Fruit fly (Drosophila melanogaster) ovary, adult (tissue): ENCODE measurements around the gene Wdr62.
A peak's percentile ranks its signal among the peaks of the same experiment; 100 is the strongest.

ENCODE experiments used
- CG17801 ChIP-seq: fragments of 200-800 bp; optimal IDR thresholded peaks from 2 replicates; lab custom pipeline; 2019; ENCODE audit warnings: missing biosample characterization, mild to moderate bottlenecking, missing genetic modification characterization, moderate library complexity; ENCODE audit not compliant: partially characterized antibody

Wdr62 gene

DNA sequence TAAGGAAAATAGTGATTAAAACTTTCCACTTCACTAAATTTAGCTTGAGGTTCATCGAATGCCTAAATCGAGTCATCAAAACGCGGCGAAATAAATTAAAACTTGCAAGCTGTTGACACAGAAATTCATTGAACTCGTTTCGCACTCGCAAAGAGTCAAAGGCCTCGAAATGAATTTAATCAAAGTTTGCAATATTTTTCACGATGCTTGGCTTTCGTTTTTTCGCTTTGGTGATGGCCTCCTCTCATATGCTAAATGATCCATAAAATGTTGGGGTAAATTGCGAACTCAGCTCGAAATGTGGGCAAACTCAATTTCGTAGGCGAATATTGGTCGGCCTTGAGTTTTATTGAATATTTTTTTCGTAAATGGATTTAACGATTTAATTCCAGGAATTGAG is 21.9 kb downstream of the Wdr62 start:
- TF ChIP-seq CG17801 (GFP tag; lab: Kevin White, UChicago): no peak

DNA sequence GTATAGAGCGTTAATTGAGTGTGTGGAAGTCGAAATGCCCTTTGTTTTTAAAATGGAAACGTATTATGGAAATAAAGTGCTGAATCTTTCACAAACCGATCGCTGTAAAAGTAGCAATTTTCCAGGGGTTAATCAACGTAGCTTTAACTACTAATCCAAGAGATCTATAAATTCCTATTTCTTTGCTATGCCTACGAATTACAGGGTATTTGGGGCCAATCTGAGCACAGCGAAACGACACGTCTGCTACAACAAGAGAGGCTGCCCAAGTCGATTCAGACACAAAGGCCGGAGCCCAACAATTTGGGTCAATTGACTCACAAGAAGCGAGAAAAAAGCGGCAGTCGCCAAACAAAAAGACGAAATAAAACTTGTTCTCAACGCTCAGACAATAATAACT is 22.7 kb downstream of the Wdr62 start:
- no peak for TF ChIP-seq CG17801 (GFP tag; lab: Kevin White, UChicago)

DNA sequence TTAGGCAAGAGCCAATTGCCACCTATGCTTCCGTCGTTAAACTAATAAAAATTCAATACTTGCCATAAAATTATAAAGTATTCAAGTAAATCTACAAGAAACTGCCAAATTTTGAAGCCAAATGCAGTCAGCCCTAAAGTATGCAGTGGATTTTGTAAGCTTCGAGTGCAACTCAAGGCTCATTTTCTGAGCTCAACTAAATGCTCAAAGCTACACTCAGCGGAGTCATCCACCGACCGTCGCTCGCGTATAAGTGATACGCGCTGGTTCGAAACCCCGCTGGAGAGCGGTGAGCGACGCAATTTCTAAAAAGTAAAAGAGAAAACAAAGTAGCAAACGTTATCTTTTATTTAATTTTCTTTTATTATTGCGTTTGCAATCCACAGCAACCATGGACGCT is 25.3 kb downstream of the Wdr62 start:
- TF ChIP-seq CG17801 (GFP tag; lab: Kevin White, UChicago): peak; percentile 13

DNA sequence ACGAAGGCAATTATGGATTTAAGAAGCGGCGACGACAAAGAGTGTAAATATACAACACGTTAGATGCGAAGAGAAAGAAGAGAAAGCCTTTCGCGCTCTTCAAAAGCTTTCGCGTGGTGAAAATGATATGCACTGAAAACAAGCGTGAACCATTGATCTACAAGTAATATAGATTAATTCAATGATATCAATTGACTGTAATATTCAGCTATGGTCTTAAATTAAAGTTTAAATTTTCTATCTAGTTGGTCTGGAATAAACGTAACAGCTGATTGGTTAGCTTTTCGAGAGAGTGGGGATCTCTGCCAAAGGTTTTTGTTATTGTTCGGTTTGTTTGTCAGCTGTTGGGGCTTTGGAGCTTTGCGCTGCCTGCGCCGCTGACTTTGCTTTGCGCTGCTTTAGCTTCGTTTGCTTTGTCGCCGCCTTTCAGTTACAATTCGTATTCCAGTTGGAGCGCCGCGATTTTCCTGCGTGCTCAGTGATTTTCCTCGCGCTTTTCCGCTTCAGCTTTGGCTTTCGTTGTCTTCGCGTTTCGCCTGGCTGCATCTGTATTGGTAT is 27.0 kb downstream of the Wdr62 start:
- peak; percentile 53 for TF ChIP-seq CG17801 (GFP tag; lab: Kevin White, UChicago)

DNA sequence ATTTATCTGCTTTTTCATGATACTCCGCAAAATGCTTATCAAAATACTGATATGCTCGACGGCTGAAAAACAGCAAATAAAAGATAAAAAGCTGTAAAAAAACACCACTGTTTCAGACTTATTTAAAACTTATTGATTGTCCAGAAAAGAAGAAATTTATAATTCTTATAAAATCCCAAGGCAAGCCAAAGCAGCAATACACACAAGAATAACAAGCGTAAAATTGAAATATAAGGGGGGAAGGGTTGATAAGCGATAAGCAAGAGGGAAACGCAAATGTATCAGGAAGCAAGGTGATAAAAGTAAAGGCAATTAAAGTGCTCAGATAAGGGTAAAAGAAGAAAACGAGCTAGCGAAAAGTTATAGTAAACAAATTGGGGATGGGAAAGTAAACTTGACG is 28.1 kb downstream of the Wdr62 start:
- TF ChIP-seq CG17801 (GFP tag; lab: Kevin White, UChicago): peak; percentile 0

- no peak for TF ChIP-seq CG17801 (GFP tag; lab: Kevin White, UChicago)
Measured at dm6 chr2L:1913047-1913760, 28.8 kb downstream of the Wdr62 start.

DNA sequence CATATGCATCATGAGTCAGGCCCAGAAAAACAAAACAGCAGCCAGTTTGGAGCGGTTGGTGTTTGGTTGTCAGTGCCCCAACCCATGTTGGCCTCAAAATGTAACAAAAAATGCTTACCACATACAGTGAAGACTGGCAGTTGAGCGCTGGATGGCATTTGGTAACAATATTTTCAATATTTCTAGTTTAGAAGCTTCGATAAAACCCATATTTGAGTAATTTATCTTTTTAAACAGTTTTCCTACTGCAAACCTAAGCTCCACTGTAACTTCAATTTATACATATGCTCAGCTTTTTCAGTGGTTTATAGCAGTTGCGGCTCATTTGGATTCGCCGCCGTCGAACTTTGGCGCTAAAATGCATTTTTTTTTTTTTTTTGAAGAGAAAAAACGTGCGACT is 32.0 kb downstream of the Wdr62 start:
- no peak for TF ChIP-seq CG17801 (GFP tag; lab: Kevin White, UChicago)

DNA sequence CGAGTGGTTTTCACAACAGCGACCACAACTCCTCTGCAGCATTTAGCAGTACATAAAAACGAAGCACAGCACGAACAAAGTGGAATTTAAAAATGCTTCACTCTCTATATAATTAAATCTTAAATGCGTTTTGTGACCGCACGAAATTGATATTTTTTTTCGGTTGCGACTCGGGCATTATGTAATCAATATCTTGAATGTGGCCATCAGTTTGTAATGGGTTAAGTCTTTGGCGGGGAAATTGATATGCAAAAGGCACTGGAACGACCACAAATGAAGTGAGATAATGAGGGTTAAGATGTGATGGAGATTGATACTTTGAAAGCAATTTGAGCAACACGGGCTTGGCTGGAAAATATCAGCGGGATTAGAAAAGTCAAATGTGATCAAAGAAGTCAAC is 39.4 kb downstream of the Wdr62 start:
- TF ChIP-seq CG17801 (GFP tag; lab: Kevin White, UChicago): no peak

DNA sequence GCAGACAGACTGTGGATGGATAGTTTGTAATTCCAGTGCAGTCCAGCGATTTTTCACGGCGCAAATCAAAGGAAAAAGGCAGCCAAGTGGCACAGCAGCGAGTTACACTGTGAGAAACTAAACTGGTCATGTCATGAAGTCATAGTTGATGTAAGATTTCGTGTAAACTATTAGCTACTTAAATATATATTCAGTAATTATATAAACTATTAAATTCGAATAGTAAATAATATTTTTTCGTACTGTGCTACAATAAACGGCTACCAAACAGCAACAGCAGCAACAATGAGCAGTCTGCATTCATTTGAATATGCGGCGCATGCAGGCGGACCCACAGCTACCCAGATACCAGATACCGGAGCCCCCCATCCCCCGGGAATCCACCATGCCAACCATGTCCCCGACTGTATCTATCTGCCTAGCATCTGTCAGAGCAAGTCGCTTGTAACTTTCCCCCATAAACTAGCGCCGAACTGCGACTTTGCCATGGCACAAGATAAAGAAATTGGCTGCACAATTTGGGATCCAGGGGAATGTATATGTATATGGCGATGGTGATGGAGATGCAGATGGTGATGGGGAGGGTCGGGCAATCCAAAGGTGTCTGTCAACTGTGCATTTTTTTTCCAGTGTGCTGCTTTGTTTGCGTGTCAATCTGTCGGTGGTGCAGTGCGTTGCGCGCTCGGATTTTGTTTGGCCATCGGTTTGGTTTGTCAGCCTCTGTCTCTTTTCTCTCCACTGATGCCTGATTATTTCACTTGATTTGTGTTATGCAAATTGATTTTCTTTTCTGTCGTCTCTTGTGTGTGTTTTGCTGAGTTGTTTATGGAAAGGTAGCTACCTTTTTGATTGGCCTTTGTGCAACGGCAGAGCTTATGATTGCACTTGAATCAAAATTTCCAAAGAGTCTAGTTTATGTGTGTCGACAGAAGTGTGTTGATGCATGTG is 41.8 kb downstream of the Wdr62 start:
- no peak for TF ChIP-seq CG17801 (GFP tag; lab: Kevin White, UChicago)

DNA sequence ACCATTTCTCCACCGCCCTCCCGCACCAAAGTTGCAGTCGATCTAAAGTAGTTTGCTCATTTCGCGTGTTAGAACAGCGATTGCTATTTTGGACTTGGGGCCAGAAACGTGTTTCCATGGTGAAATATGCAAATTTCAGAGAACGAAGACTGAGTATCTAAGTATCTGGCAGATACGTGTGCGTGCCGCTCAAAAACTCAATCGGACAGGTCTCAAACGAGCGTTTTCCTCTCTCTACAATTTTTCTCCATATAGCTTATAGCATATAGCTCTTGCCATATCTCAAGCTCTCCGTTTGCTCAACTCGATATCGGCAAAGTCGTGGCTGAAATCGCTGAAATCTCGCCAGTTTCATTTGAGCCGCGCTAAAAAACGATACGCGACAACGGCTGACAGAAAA is 43.0 kb downstream of the Wdr62 start:
- no peak for TF ChIP-seq CG17801 (GFP tag; lab: Kevin White, UChicago)

DNA sequence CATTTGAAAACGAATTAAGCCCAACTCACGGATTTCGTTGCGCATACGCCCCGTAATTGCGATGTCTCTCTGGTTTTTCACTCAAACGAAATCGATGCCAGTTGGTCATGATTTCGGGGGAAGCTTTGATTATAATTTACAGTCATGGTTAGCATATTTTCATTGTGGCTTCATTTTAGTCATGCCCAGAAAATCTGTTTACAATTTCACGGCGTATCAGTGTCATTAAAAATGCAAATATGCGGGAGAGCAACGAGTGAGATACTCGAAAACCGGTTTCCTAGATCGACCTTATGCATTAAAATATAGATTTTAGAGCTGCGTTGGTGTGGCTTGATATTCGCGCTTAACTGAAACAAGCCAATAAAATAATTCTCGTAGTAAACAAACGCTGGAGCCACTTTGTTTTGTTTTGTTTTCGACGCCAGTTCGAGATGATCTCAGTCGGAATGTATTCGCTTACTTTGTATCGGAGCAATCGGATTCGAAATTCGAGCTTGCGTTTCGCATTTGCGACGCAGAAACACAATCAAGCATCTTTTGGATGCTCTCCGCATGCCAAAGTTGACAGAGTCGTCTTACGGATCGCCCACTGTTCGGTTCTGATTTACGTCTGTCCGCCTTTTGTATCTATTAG is 46.3 kb downstream of the Wdr62 start:
- TF ChIP-seq CG17801 (GFP tag; lab: Kevin White, UChicago): no peak

DNA sequence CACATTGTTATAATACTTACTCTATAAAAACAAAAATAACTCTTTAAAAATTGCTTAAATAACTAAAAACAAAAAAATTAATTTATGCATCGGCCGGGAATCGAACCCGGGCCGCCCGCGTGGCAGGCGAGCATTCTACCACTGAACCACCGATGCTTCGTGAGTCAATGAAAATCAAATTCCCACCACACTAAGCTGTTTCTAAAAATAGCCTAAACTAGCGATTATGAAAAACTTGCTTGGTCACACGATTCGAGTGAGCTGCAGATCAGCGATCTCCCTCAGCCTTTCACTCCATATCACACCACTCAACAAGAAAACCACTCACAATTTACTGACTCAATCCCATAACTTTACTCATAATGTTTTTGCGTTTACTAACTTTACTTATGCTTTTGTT is 53.6 kb downstream of the Wdr62 start:
- TF ChIP-seq CG17801 (GFP tag; lab: Kevin White, UChicago): no peak

dm6 chr2L:1944473-1945110 is 60.2 kb downstream of the Wdr62 start:
- no peak for TF ChIP-seq CG17801 (GFP tag; lab: Kevin White, UChicago)

dm6 chr2L:1945609-1946008 is 61.2 kb downstream of the Wdr62 start, which contains the start of gene CG15357:
Gene CG15357 (minus strand): TSS chr2L:1945709.
- TF ChIP-seq CG17801 (GFP tag; lab: Kevin White, UChicago): no peak
